Worm (Caenorhabditis elegans): ENCODE results near the gene nhr-7.
"Not testable (repeated sequence)": the region's sequence is repeated elsewhere in the genome, so short reads cannot be mapped to it uniquely, and the experiment has no call there.

Gene nhr-7

DNA sequence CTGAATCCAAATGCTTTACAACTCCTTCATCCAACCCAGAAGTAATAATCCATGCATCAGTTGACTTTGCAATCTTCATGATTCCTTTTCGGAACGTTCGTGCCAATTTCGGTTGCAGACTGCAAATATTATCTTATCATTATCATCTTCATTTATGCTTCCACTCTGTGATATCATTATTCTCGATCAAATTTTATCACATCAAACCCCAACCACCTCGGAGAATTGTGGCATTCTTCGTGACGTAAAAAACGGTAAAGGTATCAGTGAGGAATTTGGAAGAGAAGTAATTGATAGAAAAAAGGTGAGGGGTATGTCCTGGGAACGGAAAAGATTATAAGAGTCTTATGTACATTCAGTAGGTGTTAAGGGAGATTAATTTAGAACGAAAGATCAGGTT is 13.7 kb downstream of the nhr-7 start (continued):
- TF ChIP-seq tra-1 (GFP tag; IDR thresholded peaks at IDR 0.05) (0 out of 2 replicates have a peak, but pooled peaks have one; percentile 23), jun-1 (tag; optimal IDR thresholded peaks at IDR 0.05) (no peak), hif-1 (tag; optimal IDR thresholded peaks at IDR 0.05) (no peak), F49E8.2 (tag; optimal IDR thresholded peaks at IDR 0.05; ENCODE audit: borderline replicate concordance) (no peak), ztf-7 (tag; optimal IDR thresholded peaks at IDR 0.05) (no peak), dmd-8 (GFP tag; IDR thresholded peaks at IDR 0.05) (no peak), dmd-6 (GFP tag; IDR thresholded peaks at IDR 0.05) (peak; percentile 86), rbr-2 (tag; optimal IDR thresholded peaks at IDR 0.05) (no peak), daf-16 (GFP tag; optimal IDR thresholded peaks at IDR 0.05) (no peak), daf-16 (tag; optimal IDR thresholded peaks at IDR 0.05) (peak; percentile 48), mxl-2 (GFP tag; conservative IDR thresholded peaks at IDR 0.05) (no peak), pqm-1 (tag; optimal IDR thresholded peaks at IDR 0.05) (peak; percentile 96), attf-4 (tag; optimal IDR thresholded peaks at IDR 0.05) (no peak), F44E2.7 (GFP tag; IDR thresholded peaks at IDR 0.05) (no peak), nhr-237 (tag; optimal IDR thresholded peaks at IDR 0.05) (no peak), lin-15B (tag; optimal IDR thresholded peaks at IDR 0.05) (no peak), daf-12 (tag; optimal IDR thresholded peaks at IDR 0.05) (no peak), nhr-25 (tag; optimal IDR thresholded peaks at IDR 0.05; ENCODE audit: borderline replicate concordance, insufficient read depth) (no peak), snpc-4 (tag; optimal IDR thresholded peaks at IDR 0.05) (no peak), ztf-11 (tag; optimal IDR thresholded peaks at IDR 0.05) (no peak), tag-97 (GFP tag; IDR thresholded peaks at IDR 0.05) (no peak), ZK546.5 (tag; optimal IDR thresholded peaks at IDR 0.05) (no peak), fos-1 (tag; optimal IDR thresholded peaks at IDR 0.05) (no peak), unc-130 (GFP tag; optimal IDR thresholded peaks at IDR 0.05) (no peak), unc-62 (GFP tag; optimal IDR thresholded peaks at IDR 0.05 in 1 of 2) (no peak), unc-62 (tag; optimal IDR thresholded peaks at IDR 0.05) (no peak)

DNA sequence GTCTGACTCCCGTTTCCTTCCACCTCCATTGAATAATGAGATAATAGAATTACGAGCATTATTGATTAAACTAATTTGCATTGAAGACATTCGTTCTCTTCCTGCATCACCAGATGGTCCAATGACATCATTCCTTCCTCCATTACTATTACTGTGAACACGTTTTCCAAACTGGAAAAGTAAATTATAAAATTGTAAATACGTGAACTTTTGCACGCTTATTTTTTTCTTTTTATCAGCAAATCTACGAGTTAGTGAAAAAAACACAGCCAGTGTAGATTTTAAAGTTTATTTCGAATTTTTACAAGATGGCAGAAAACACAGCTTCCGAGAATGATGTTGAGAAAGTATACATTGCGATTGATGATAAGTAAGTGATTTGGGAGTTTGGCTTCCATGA is 17.5 kb downstream of the nhr-7 start, which contains the start of gene C05C12.1:
C05C12.1 (plus strand) TSS at position 301 of the 400 bp plus-strand sequence.
- TF ChIP-seq unc-62 (GFP tag; optimal IDR thresholded peaks at IDR 0.05 in 1 of 2), result peak in 1 of 2 experiments; percentile 42
- not testable (repeated sequence) for TF ChIP-seq unc-62 (tag; optimal IDR thresholded peaks at IDR 0.05)

- TF ChIP-seq ceh-62 (tag; optimal IDR thresholded peaks at IDR 0.05) (no peak), nhr-77 (tag; optimal IDR thresholded peaks at IDR 0.05) (peak; percentile 20), attf-4 (tag; optimal IDR thresholded peaks at IDR 0.05) (no peak), nhr-102 (tag; optimal IDR thresholded peaks at IDR 0.05) (no peak), snpc-4 (tag; optimal IDR thresholded peaks at IDR 0.05) (no peak), dpl-1 (GFP tag; optimal IDR thresholded peaks at IDR 0.05) (no peak), T26A8.4 (GFP tag; IDR thresholded peaks at IDR 0.05) (no peak), rbr-2 (tag; optimal IDR thresholded peaks at IDR 0.05) (no peak), F26F4.8 (GFP tag; conservative IDR thresholded peaks at IDR 0.05) (no peak), php-3 (GFP tag; IDR thresholded peaks at IDR 0.05) (peak; percentile 46; the same call in 1 of the 2 replicates), daf-16 (GFP tag; optimal IDR thresholded peaks at IDR 0.05) (no peak), daf-16 (tag; optimal IDR thresholded peaks at IDR 0.05) (peak; percentile 72), lim-7 (GFP tag; IDR thresholded peaks at IDR 0.05) (no peak), hlh-30 (tag; optimal IDR thresholded peaks at IDR 0.05; ENCODE audit: insufficient read depth) (peak; percentile 30), nhr-76 (tag; optimal IDR thresholded peaks at IDR 0.05) (no peak), aha-1 (tag) (peak; percentile 13), Y48G9A.11 (GFP tag; IDR thresholded peaks at IDR 0.05) (no peak), zfp-3 (GFP tag; conservative IDR thresholded peaks at IDR 0.05) (no peak), lin-39 (tag; optimal IDR thresholded peaks at IDR 0.05) (no peak), pqm-1 (tag; optimal IDR thresholded peaks at IDR 0.05) (peak; percentile 57), lin-15B (tag; optimal IDR thresholded peaks at IDR 0.05) (no peak), fkh-10 (GFP tag; optimal IDR thresholded peaks at IDR 0.05) (no peak), set-16 (GFP tag; IDR thresholded peaks at IDR 0.05) (no peak), ceh-32 (tag; optimal IDR thresholded peaks at IDR 0.05; ENCODE audit: poor library complexity) (no peak), dve-1 (tag; optimal IDR thresholded peaks at IDR 0.05; ENCODE audit: insufficient read depth) (peak; percentile 51), nhr-6 (tag; optimal IDR thresholded peaks at IDR 0.05) (no peak), daf-8 (GFP tag; IDR thresholded peaks at IDR 0.05) (no peak), mxl-2 (GFP tag; conservative IDR thresholded peaks at IDR 0.05) (no peak), daf-19 (GFP tag; conservative IDR thresholded peaks at IDR 0.05) (no peak), nhr-41 (GFP tag; IDR thresholded peaks at IDR 0.05) (no peak)
Observed at ce11 chrIV:11248031-11248631, 23.0 kb downstream of the nhr-7 start, which contains the start of gene C05C12.4. C05C12.4 (minus strand) TSS chrIV:11248081.
